Worm (Caenorhabditis elegans): ENCODE results near the gene dhs-25.

Gene dhs-25

ce11 chrX:1473794-1474193 is 12.5 kb upstream of the dhs-25 start:
- TF ChIP-seq unc-55 (GFP tag; optimal IDR thresholded peaks at IDR 0.05) = no peak
- no peak for TF ChIP-seq elt-1 (tag; optimal IDR thresholded peaks at IDR 0.05)
- TF ChIP-seq peb-1 (tag; optimal IDR thresholded peaks at IDR 0.05) = no peak
- TF ChIP-seq mbf-1 (tag; optimal IDR thresholded peaks at IDR 0.05) = no peak
- TF ChIP-seq ceh-82 (tag; optimal IDR thresholded peaks at IDR 0.05) = no peak
- TF ChIP-seq fos-1 (tag; optimal IDR thresholded peaks at IDR 0.05) = no peak
- TF ChIP-seq F13H6.1 (tag; optimal IDR thresholded peaks at IDR 0.05) = no peak
- no peak for TF ChIP-seq elt-3 (tag; optimal IDR thresholded peaks at IDR 0.05)
- no peak for TF ChIP-seq sma-9 (GFP tag; optimal IDR thresholded peaks at IDR 0.05)
- TF ChIP-seq sma-9 (tag; optimal IDR thresholded peaks at IDR 0.05) = no peak
- TF ChIP-seq ceh-16 (tag; optimal IDR thresholded peaks at IDR 0.05) = no peak
- TF ChIP-seq sem-4 (tag; optimal IDR thresholded peaks at IDR 0.05) = no peak
- no peak for TF ChIP-seq nhr-11 (tag; optimal IDR thresholded peaks at IDR 0.05)
- no peak for TF ChIP-seq nhr-237 (tag; optimal IDR thresholded peaks at IDR 0.05)
- TF ChIP-seq ama-1 (optimal IDR thresholded peaks at IDR 0.05) = no peak
- TF ChIP-seq egl-27 (tag; optimal IDR thresholded peaks at IDR 0.05) = no peak
- TF ChIP-seq nhr-12 (tag; optimal IDR thresholded peaks at IDR 0.05) = no peak
- no peak for TF ChIP-seq Y55F3AM.14 (GFP tag; optimal IDR thresholded peaks at IDR 0.05)
- no peak for TF ChIP-seq nhr-10 (tag; optimal IDR thresholded peaks at IDR 0.05)
- no peak for TF ChIP-seq R02D3.7 (tag; optimal IDR thresholded peaks at IDR 0.05)

ce11 chrX:1476005-1476404 is 10.3 kb upstream of the dhs-25 start:
- TF ChIP-seq aly-2 (tag; optimal IDR thresholded peaks at IDR 0.05) = no peak

ce11 chrX:1477932-1478331 is 8.4 kb upstream of the dhs-25 start:
- TF ChIP-seq lin-39 (tag; optimal IDR thresholded peaks at IDR 0.05) (no peak), blmp-1 (tag; optimal IDR thresholded peaks at IDR 0.05; ENCODE audit: insufficient read depth) (no peak), unc-62 (GFP tag; optimal IDR thresholded peaks at IDR 0.05) (no peak), nhr-12 (tag; optimal IDR thresholded peaks at IDR 0.05) (no peak), ztf-1 (GFP tag; conservative IDR thresholded peaks at IDR 0.05) (no peak), sem-4 (tag; optimal IDR thresholded peaks at IDR 0.05) (no peak), ztf-4 (tag; optimal IDR thresholded peaks at IDR 0.05) (no peak), F13H6.1 (tag; optimal IDR thresholded peaks at IDR 0.05) (peak; percentile 40), ztf-11 (tag; optimal IDR thresholded peaks at IDR 0.05) (no peak), nhr-10 (tag; optimal IDR thresholded peaks at IDR 0.05) (no peak), nhr-77 (tag; optimal IDR thresholded peaks at IDR 0.05) (no peak), aly-2 (tag; optimal IDR thresholded peaks at IDR 0.05) (no peak), R02D3.7 (tag; optimal IDR thresholded peaks at IDR 0.05) (no peak), sma-9 (GFP tag; optimal IDR thresholded peaks at IDR 0.05) (peak; percentile 96), sma-9 (tag; optimal IDR thresholded peaks at IDR 0.05) (no peak), mbf-1 (tag; optimal IDR thresholded peaks at IDR 0.05) (no peak), nhr-237 (tag; optimal IDR thresholded peaks at IDR 0.05) (no peak), ceh-16 (tag; optimal IDR thresholded peaks at IDR 0.05) (no peak), egl-27 (tag; optimal IDR thresholded peaks at IDR 0.05) (peak; percentile 69), gmeb-1 (tag; optimal IDR thresholded peaks at IDR 0.05) (peak; percentile 19), elt-1 (tag; optimal IDR thresholded peaks at IDR 0.05) (no peak), Y55F3AM.14 (GFP tag; optimal IDR thresholded peaks at IDR 0.05) (no peak), peb-1 (tag; optimal IDR thresholded peaks at IDR 0.05) (no peak), C34F6.9 (tag; optimal IDR thresholded peaks at IDR 0.05) (no peak), ZK546.5 (tag; optimal IDR thresholded peaks at IDR 0.05) (no peak), nhr-23 (tag; optimal IDR thresholded peaks at IDR 0.05) (no peak), skn-1 (tag; optimal IDR thresholded peaks at IDR 0.05) (no peak), dmd-4 (tag; optimal IDR thresholded peaks at IDR 0.05) (no peak), mdl-1 (tag; optimal IDR thresholded peaks at IDR 0.05) (peak in 1 of 2 experiments; percentile 85), nhr-11 (tag; optimal IDR thresholded peaks at IDR 0.05) (no peak), elt-3 (tag; optimal IDR thresholded peaks at IDR 0.05) (no peak), ama-1 (optimal IDR thresholded peaks at IDR 0.05) (no peak), alr-1 (tag; optimal IDR thresholded peaks at IDR 0.05) (no peak), mab-5 (tag; optimal IDR thresholded peaks at IDR 0.05) (no peak), nhr-6 (tag; optimal IDR thresholded peaks at IDR 0.05) (no peak), nhr-21 (tag; optimal IDR thresholded peaks at IDR 0.05) (peak; percentile 80), nhr-25 (tag; optimal IDR thresholded peaks at IDR 0.05) (peak; percentile 43), lsy-2 (tag; optimal IDR thresholded peaks at IDR 0.05) (peak in 1 of 2 experiments; percentile 33), nhr-129 (tag; optimal IDR thresholded peaks at IDR 0.05) (no peak), ceh-82 (tag; optimal IDR thresholded peaks at IDR 0.05) (no peak), snpc-4 (tag; optimal IDR thresholded peaks at IDR 0.05) (no peak), sma-3 (GFP tag; optimal IDR thresholded peaks at IDR 0.05) (peak; percentile 66), lin-13 (GFP tag; optimal IDR thresholded peaks at IDR 0.05) (no peak), crh-2 (tag; optimal IDR thresholded peaks at IDR 0.05) (peak; percentile 82), unc-55 (GFP tag; optimal IDR thresholded peaks at IDR 0.05) (no peak), zag-1 (tag; optimal IDR thresholded peaks at IDR 0.05) (no peak), lin-11 (tag; optimal IDR thresholded peaks at IDR 0.05) (no peak), fos-1 (tag; optimal IDR thresholded peaks at IDR 0.05) (peak; percentile 76), unc-39 (tag; optimal IDR thresholded peaks at IDR 0.05) (no peak)
